Fruit fly (Drosophila melanogaster) Kc167 (cell line): ENCODE results near the gene Fdh.

Source experiments
- Myc ChIP-seq: fragments of >200 bp; optimal IDR thresholded peaks from 2 replicates; lab custom pipeline; 2017; ENCODE audit warnings: missing external identifiers
- Sin3A ChIP-seq: fragments of >200 bp; optimal IDR thresholded peaks from 2 replicates; lab custom pipeline; 2018; ENCODE audit warnings: missing external identifiers

dm6 chr3R:10868427-10868962, 3.7 kb downstream of the Fdh start, which contains the start of the genes SelR and Tsp86D:
- TF ChIP-seq Sin3A (lab: Kevin White, UChicago) (no peak), Myc (lab: Kevin White, UChicago) (no peak)
